Worm (Caenorhabditis elegans) whole organism, L1 larva: Measurements from ENCODE around the gene F13D12.3.
A peak's percentile ranks its signal among the peaks of the same experiment; 100 is the strongest.

ENCODE experiments used
- C04F5.9 ChIP-seq: sonication (generic microtip); optimal IDR thresholded peaks from 2 replicates; lab custom pipeline; 2016; ENCODE audit warnings: missing genetic modification characterization, missing compliant biosample characterization
- C16A3.4 ChIP-seq: fragments of 150-350 bp; optimal IDR thresholded peaks from 2 replicates; lab custom pipeline; 2014; ENCODE audit warnings: missing biosample characterization, missing genetic modification characterization
- Y116A8C.19 ChIP-seq: sonication (generic microtip); optimal IDR thresholded peaks from 2 replicates; lab custom pipeline; 2016; ENCODE audit warnings: missing compliant biosample characterization, missing genetic modification characterization, borderline replicate concordance
- aha-1 ChIP-seq: fragments of 150-350 bp; optimal IDR thresholded peaks from 2 replicates; lab custom pipeline; 2014; ENCODE audit warnings: missing biosample characterization, missing genetic modification characterization
- aly-2 ChIP-seq: fragments of 150-350 bp; optimal IDR thresholded peaks from 2 replicates; lab custom pipeline; 2014; ENCODE audit warnings: missing biosample characterization, missing genetic modification characterization
- ama-1 ChIP-seq: fragments of 150-350 bp; optimal IDR thresholded peaks from 2 replicates; lab custom pipeline; 2014
- ceh-63 ChIP-seq: fragments of 200-800 bp; sonication (Bioruptor generic); optimal IDR thresholded peaks from 2 replicates; lab custom pipeline; 2018; ENCODE audit warnings: mild to moderate bottlenecking, missing genetic modification characterization, missing compliant biosample characterization
- ceh-90 ChIP-seq: sonication (generic microtip); optimal IDR thresholded peaks from 2 replicates; lab custom pipeline; 2016; ENCODE audit warnings: missing genetic modification characterization, missing compliant biosample characterization
- ces-1 ChIP-seq: fragments of 150-350 bp; optimal IDR thresholded peaks from 2 replicates; lab custom pipeline; 2014; ENCODE audit warnings: missing biosample characterization, missing genetic modification reagents, missing genetic modification characterization
- dpl-1 ChIP-seq, 3 experiments: fragments of 150-350 bp in 2 of 3; sonication (generic microtip) in 1 of 3; optimal IDR thresholded peaks; 2 replicates each; lab custom pipeline; 2014 to 2017; ENCODE audit warnings: missing biosample characterization in 3 of 3, missing genetic modification characterization in 3 of 3, missing genetic modification reagents in 3 of 3
- dsc-1 ChIP-seq: sonication (generic microtip); optimal IDR thresholded peaks from 2 replicates; lab custom pipeline; 2016; ENCODE audit warnings: mild to moderate bottlenecking, missing genetic modification characterization, missing compliant biosample characterization
- efl-1 ChIP-seq, 4 experiments: fragments of 150-350 bp; optimal IDR thresholded peaks in 3 of 4; peaks in 1 of 4; 1 replicate in 1 of 4; 2 replicates in 3 of 4; lab custom pipeline; 2014; ENCODE audit warnings: missing biosample characterization in 2 of 4, missing genetic modification characterization in 2 of 4, missing genetic modification reagents in 2 of 4
- egl-13 ChIP-seq: sonication (generic microtip); optimal IDR thresholded peaks from 2 replicates; lab custom pipeline; 2016; ENCODE audit warnings: missing genotype, missing genetic modification reagents, missing genetic modification characterization, missing compliant biosample characterization
- egl-27 ChIP-seq, 2 experiments: fragments of 150-350 bp in 1 of 2; sonication (generic microtip); optimal IDR thresholded peaks; 3 replicates each; lab custom pipeline; 2017 to 2018; ENCODE audit warnings: missing biosample characterization in 2 of 2, missing genetic modification characterization in 2 of 2, missing genetic modification reagents in 2 of 2
- elt-2 ChIP-seq: sonication (generic microtip); optimal IDR thresholded peaks from 2 replicates; lab custom pipeline; 2016; ENCODE audit warnings: missing genetic modification characterization, mild to moderate bottlenecking, inconsistent platforms, missing compliant biosample characterization, missing genetic modification reagents
- fkh-10 ChIP-seq: sonication (generic microtip); optimal IDR thresholded peaks from 2 replicates; lab custom pipeline; 2017; ENCODE audit warnings: missing biosample characterization, missing genetic modification reagents, missing genetic modification characterization
- hlh-17 ChIP-seq: fragments of 200-800 bp; sonication (Bioruptor generic); optimal IDR thresholded peaks from 2 replicates; lab custom pipeline; 2018; ENCODE audit warnings: missing genetic modification characterization, mild to moderate bottlenecking, missing compliant biosample characterization, moderate library complexity, borderline replicate concordance
- hlh-4 ChIP-seq: sonication (generic microtip); optimal IDR thresholded peaks from 2 replicates; lab custom pipeline; 2016; ENCODE audit warnings: mild to moderate bottlenecking, missing genetic modification characterization, missing compliant biosample characterization
- irx-1 ChIP-seq: sonication (generic microtip); optimal IDR thresholded peaks from 2 replicates; lab custom pipeline; 2016; ENCODE audit warnings: missing genetic modification characterization, missing compliant biosample characterization
- isw-1 ChIP-seq: fragments of 200-800 bp; sonication (Bioruptor generic); IDR thresholded peaks from 2 replicates; pipeline ENCODE4 v1.3.6; 2022; ENCODE audit warnings: missing genetic modification characterization, missing compliant biosample characterization
- jun-1 ChIP-seq: fragments of 150-350 bp; optimal IDR thresholded peaks from 2 replicates; lab custom pipeline; 2014; ENCODE audit warnings: missing biosample characterization, missing genetic modification reagents, missing genetic modification characterization
- lin-13 ChIP-seq: fragments of 150-350 bp; optimal IDR thresholded peaks from 2 replicates; lab custom pipeline; 2014; ENCODE audit warnings: missing biosample characterization, missing genetic modification reagents, missing genetic modification characterization
- lin-14 ChIP-seq: fragments of 200-800 bp; sonication (Bioruptor generic); optimal IDR thresholded peaks from 2 replicates; lab custom pipeline; 2018; ENCODE audit warnings: mild to moderate bottlenecking, missing genetic modification characterization, moderate library complexity, missing compliant biosample characterization
- lin-35 ChIP-seq, 2 experiments: fragments of 150-350 bp; optimal IDR thresholded peaks; 2 replicates each; lab custom pipeline; 2014; ENCODE audit warnings: missing biosample characterization in 2 of 2, missing genetic modification characterization in 2 of 2, missing genetic modification reagents in 2 of 2
- mdl-1 ChIP-seq, 2 experiments: fragments of 150-350 bp; optimal IDR thresholded peaks; 2 replicates each; lab custom pipeline; 2014 to 2017; ENCODE audit warnings: missing biosample characterization in 2 of 2, missing genetic modification characterization in 2 of 2, inconsistent platforms in 1 of 2
- nhr-11 ChIP-seq: fragments of 150-350 bp; optimal IDR thresholded peaks from 2 replicates; lab custom pipeline; 2014; ENCODE audit warnings: missing biosample characterization, missing genetic modification characterization
- nhr-19 ChIP-seq: fragments of 200-800 bp; sonication (Bioruptor generic); conservative IDR thresholded peaks from 2 replicates; pipeline ENCODE4 v1.3.6; 2022; ENCODE audit warnings: missing genetic modification characterization, missing compliant biosample characterization
- nhr-20 ChIP-seq: sonication (generic microtip); optimal IDR thresholded peaks from 2 replicates; lab custom pipeline; 2016; ENCODE audit warnings: mild to moderate bottlenecking, missing genetic modification characterization, missing compliant biosample characterization
- nhr-237 ChIP-seq: fragments of 150-350 bp; optimal IDR thresholded peaks from 2 replicates; lab custom pipeline; 2014; ENCODE audit warnings: missing biosample characterization, missing genetic modification characterization
- nhr-28 ChIP-seq: fragments of 150-350 bp; optimal IDR thresholded peaks from 2 replicates; lab custom pipeline; 2014; ENCODE audit warnings: missing biosample characterization, missing genetic modification characterization
- nhr-71 ChIP-seq: sonication (generic microtip); optimal IDR thresholded peaks from 2 replicates; lab custom pipeline; 2016; ENCODE audit warnings: mild to moderate bottlenecking, missing genetic modification characterization, moderate library complexity, missing compliant biosample characterization
- nhr-76 ChIP-seq: sonication (generic microtip); optimal IDR thresholded peaks from 2 replicates; lab custom pipeline; 2017; ENCODE audit warnings: missing biosample characterization, missing genetic modification characterization
- nhr-77 ChIP-seq: fragments of 150-350 bp; optimal IDR thresholded peaks from 2 replicates; lab custom pipeline; 2014; ENCODE audit warnings: missing biosample characterization, missing genetic modification characterization
- nhr-84 ChIP-seq: sonication (generic microtip); optimal IDR thresholded peaks from 2 replicates; lab custom pipeline; 2017; ENCODE audit warnings: missing biosample characterization, missing genetic modification characterization
- nhr-90 ChIP-seq: sonication (generic microtip); optimal IDR thresholded peaks from 2 replicates; lab custom pipeline; 2016; ENCODE audit warnings: mild to moderate bottlenecking, missing genetic modification characterization, missing compliant biosample characterization; ENCODE audit not compliant: poor library complexity
- pqm-1 ChIP-seq: sonication (generic microtip); optimal IDR thresholded peaks from 3 replicates; lab custom pipeline; 2017; ENCODE audit warnings: missing biosample characterization, missing genetic modification characterization
- rnt-1 ChIP-seq: sonication (generic microtip); optimal IDR thresholded peaks from 2 replicates; lab custom pipeline; 2016; ENCODE audit warnings: mild to moderate bottlenecking, missing genetic modification characterization, moderate library complexity, missing compliant biosample characterization
- sptf-1 ChIP-seq: fragments of 150-350 bp; optimal IDR thresholded peaks from 2 replicates; lab custom pipeline; 2014; ENCODE audit warnings: missing biosample characterization, missing genetic modification characterization
- tbx-2 ChIP-seq: sonication (generic microtip); optimal IDR thresholded peaks from 2 replicates; lab custom pipeline; 2016; ENCODE audit warnings: missing genetic modification characterization, missing compliant biosample characterization
- tlp-1 ChIP-seq: fragments of 150-350 bp; optimal IDR thresholded peaks from 2 replicates; lab custom pipeline; 2014; ENCODE audit warnings: missing biosample characterization, missing genetic modification characterization
- unc-62 ChIP-seq: fragments of 150-350 bp; optimal IDR thresholded peaks from 2 replicates; lab custom pipeline; 2014; ENCODE audit warnings: missing biosample characterization, missing genetic modification reagents, missing genetic modification characterization
- zag-1 ChIP-seq: fragments of 150-350 bp; optimal IDR thresholded peaks from 2 replicates; lab custom pipeline; 2014; ENCODE audit warnings: missing biosample characterization, missing genetic modification characterization
- zip-4 ChIP-seq: fragments of 200-800 bp; sonication (Bioruptor generic); optimal IDR thresholded peaks from 2 replicates; lab custom pipeline; 2018; ENCODE audit warnings: mild to moderate bottlenecking, missing genetic modification characterization, moderate library complexity, missing compliant biosample characterization
- ztf-11 ChIP-seq, 2 experiments: sonication (generic microtip); optimal IDR thresholded peaks; 2 replicates each; lab custom pipeline; 2016 to 2017; ENCODE audit warnings: missing genetic modification characterization in 2 of 2, missing biosample characterization in 1 of 2, missing compliant biosample characterization in 1 of 2

F13D12.3 gene

ce11 chrII:11685177-11685576, 35.0 kb upstream of the F13D12.3 start, which contains the start of gene C47D12.5:
TSS of gene C47D12.5 (minus strand) at chrII:11685277.
- no peak for TF ChIP-seq irx-1 (tag; lab: Kevin White, UChicago)
- TF ChIP-seq nhr-71 = no peak
- TF ChIP-seq zag-1 (tag; lab: Kevin White, UChicago) = no peak
- TF ChIP-seq nhr-11 (tag; lab: Kevin White, UChicago) = no peak
- TF ChIP-seq fkh-10 (GFP tag; lab: Kevin White, UChicago) = no peak
- no peak for TF ChIP-seq lin-13 (GFP tag; lab: Kevin White, UChicago)
- no peak for TF ChIP-seq nhr-77 (tag; lab: Kevin White, UChicago)
- TF ChIP-seq elt-2 (tag; lab: Kevin White, UChicago) = no peak
- TF ChIP-seq tlp-1 (tag; lab: Kevin White, UChicago) = no peak
- no peak for TF ChIP-seq aha-1
- TF ChIP-seq tbx-2 = no peak
- no peak for TF ChIP-seq nhr-84 (tag; lab: Kevin White, UChicago)
- TF ChIP-seq egl-13 (tag; lab: Kevin White, UChicago) = no peak
- TF ChIP-seq nhr-19 (GFP tag; lab: Robert Waterston, UW) = no peak
- TF ChIP-seq hlh-17 = no peak

- TF ChIP-seq lin-14 (GFP tag; lab: Kevin White, UChicago) = peak; percentile 72
- TF ChIP-seq dpl-1 (GFP tag; optimal IDR thresholded peaks at IDR 0.05; lab: Kevin White, UChicago) = no peak
- peak in 1 of 2 experiments; percentile 5 for TF ChIP-seq efl-1 (optimal IDR thresholded peaks at IDR 0.05; lab: Kevin White, UChicago)
- peak in 1 of 2 experiments; percentile 66 for TF ChIP-seq efl-1 (GFP tag; optimal IDR thresholded peaks at IDR 0.05 in 1 of 2; lab: Kevin White, UChicago)
- peak; percentile 14 for TF ChIP-seq rnt-1
- TF ChIP-seq dsc-1 = peak; percentile 85
- no peak for TF ChIP-seq ceh-90
- no peak for TF ChIP-seq ceh-63 (GFP tag; lab: Kevin White, UChicago)
- no peak for TF ChIP-seq C16A3.4 (tag; lab: Kevin White, UChicago)
- no peak for TF ChIP-seq pqm-1 (tag; lab: Kevin White, UChicago)
Measured at ce11 chrII:11688011-11688410, 32.2 kb upstream of the F13D12.3 start.

- TF ChIP-seq lin-35 (GFP tag; optimal IDR thresholded peaks at IDR 0.05; lab: Kevin White, UChicago) (no peak), efl-1 (optimal IDR thresholded peaks at IDR 0.05; lab: Kevin White, UChicago) (no peak), efl-1 (GFP tag; optimal IDR thresholded peaks at IDR 0.05 in 1 of 2; lab: Kevin White, UChicago) (no peak), zip-4 (GFP tag; lab: Kevin White, UChicago) (no peak), aly-2 (tag; lab: Kevin White, UChicago) (no peak), fkh-10 (GFP tag; lab: Kevin White, UChicago) (no peak)
- TF ChIP-seq, all 84 proteins: peak for 0
Measured at ce11 chrII:11688643-11689042, 31.6 kb upstream of the F13D12.3 start, which contains the start of gene kel-1. TSS of gene kel-1 (plus strand) at chrII:11688943.

- TF ChIP-seq pqm-1 (tag; lab: Kevin White, UChicago) (no peak), ztf-11 (tag; optimal IDR thresholded peaks at IDR 0.05; lab: Kevin White, UChicago) (no peak), nhr-76 (no peak), mdl-1 (tag; optimal IDR thresholded peaks at IDR 0.05; lab: Kevin White, UChicago) (no peak), isw-1 (no peak), hlh-4 (tag; lab: Kevin White, UChicago) (no peak), lin-13 (GFP tag; lab: Kevin White, UChicago) (no peak), nhr-20 (tag; lab: Kevin White, UChicago) (no peak), ama-1 (lab: Kevin White, UChicago) (no peak), dsc-1 (no peak), ceh-63 (GFP tag; lab: Kevin White, UChicago) (no peak)
Measured at ce11 chrII:11689941-11690340, 30.3 kb upstream of the F13D12.3 start.

- TF ChIP-seq isw-1 (no peak), nhr-90 (tag; lab: Kevin White, UChicago) (no peak), mdl-1 (tag; optimal IDR thresholded peaks at IDR 0.05; lab: Kevin White, UChicago) (no peak), egl-27 (tag; optimal IDR thresholded peaks at IDR 0.05; lab: Kevin White, UChicago) (no peak), Y116A8C.19 (tag; lab: Kevin White, UChicago) (no peak), lin-13 (GFP tag; lab: Kevin White, UChicago) (no peak), jun-1 (tag; lab: Kevin White, UChicago) (no peak), unc-62 (GFP tag; lab: Kevin White, UChicago) (no peak), tlp-1 (tag; lab: Kevin White, UChicago) (no peak), nhr-28 (tag; lab: Kevin White, UChicago) (no peak), ceh-63 (GFP tag; lab: Kevin White, UChicago) (no peak), C04F5.9 (tag; lab: Kevin White, UChicago) (no peak), lin-35 (GFP tag; optimal IDR thresholded peaks at IDR 0.05; lab: Kevin White, UChicago) (no peak), nhr-237 (no peak), nhr-11 (tag; lab: Kevin White, UChicago) (no peak), ces-1 (GFP tag; lab: Kevin White, UChicago) (no peak), sptf-1 (no peak), dsc-1 (no peak)
Measured at ce11 chrII:11690868-11691267, 29.3 kb upstream of the F13D12.3 start.
